Fruit fly (Drosophila melanogaster) whole organism, embryonic: ENCODE measurements around the gene CG7335.

Source experiments
- Abd-B ChIP-seq: fragments of 200-800 bp; sonication (Bioruptor generic); optimal IDR thresholded peaks from 2 replicates; lab custom pipeline; 2018; ENCODE audit warnings: missing biosample characterization, mild to moderate bottlenecking, missing genetic modification characterization, moderate library complexity
- Ada2b ChIP-seq: fragments of 200-800 bp; sonication (Bioruptor generic); IDR thresholded peaks from 2 replicates; pipeline ENCODE4 v1.3.6; 2022; ENCODE audit warnings: missing biosample characterization, missing genetic modification characterization
- Atf3 ChIP-seq: fragments of 200-800 bp; sonication (Bioruptor generic); optimal IDR thresholded peaks from 3 replicates; lab custom pipeline; 2016; ENCODE audit warnings: missing biosample characterization, missing genetic modification characterization
- CG10267 ChIP-seq: fragments of 200-800 bp; sonication (Bioruptor generic); optimal IDR thresholded peaks from 2 replicates; lab custom pipeline; 2018; ENCODE audit warnings: missing biosample characterization, mild to moderate bottlenecking, missing genetic modification characterization, moderate library complexity
- CG11696 ChIP-seq: fragments of 200-800 bp; sonication (Bioruptor generic); IDR thresholded peaks from 2 replicates; pipeline ENCODE4 v1.3.6; 2022; ENCODE audit warnings: missing biosample characterization, missing genetic modification characterization
- CG12236 ChIP-seq: fragments of 200-800 bp; sonication (Bioruptor generic); optimal IDR thresholded peaks from 2 replicates; lab custom pipeline; 2016; ENCODE audit warnings: missing biosample characterization, missing genetic modification characterization
- CG13624 ChIP-seq: fragments of 200-800 bp; sonication (Bioruptor generic); optimal IDR thresholded peaks from 2 replicates; lab custom pipeline; 2016; ENCODE audit warnings: missing biosample characterization, missing genetic modification characterization
- CG14441 ChIP-seq: fragments of 200-800 bp; sonication (Bioruptor generic); IDR thresholded peaks from 2 replicates; pipeline ENCODE4 v1.3.6; 2022; ENCODE audit warnings: missing biosample characterization, missing genetic modification characterization
- CG15269 ChIP-seq: fragments of 200-800 bp; sonication (Bioruptor generic); optimal IDR thresholded peaks from 2 replicates; lab custom pipeline; 2018; ENCODE audit warnings: missing biosample characterization, mild to moderate bottlenecking, missing genetic modification characterization, moderate library complexity
- CG17385 ChIP-seq: fragments of 200-800 bp; sonication (Bioruptor generic); optimal IDR thresholded peaks from 3 replicates; lab custom pipeline; 2018; ENCODE audit warnings: missing biosample characterization, mild to moderate bottlenecking, missing genetic modification characterization
- CG18011 ChIP-seq: fragments of 200-800 bp; sonication (Bioruptor generic); optimal IDR thresholded peaks from 2 replicates; lab custom pipeline; 2017; ENCODE audit warnings: missing biosample characterization, missing genetic modification characterization, mild to moderate bottlenecking, moderate library complexity, missing genotype
- CG32532 ChIP-seq: fragments of 200-800 bp; sonication (Bioruptor generic); IDR thresholded peaks from 2 replicates; pipeline ENCODE4 v1.3.6; 2022; ENCODE audit warnings: missing biosample characterization, missing genetic modification characterization
- CG33213 ChIP-seq: fragments of 200-800 bp; sonication (Bioruptor generic); optimal IDR thresholded peaks from 3 replicates; lab custom pipeline; 2016; ENCODE audit warnings: missing biosample characterization, missing genetic modification characterization
- CG34376 ChIP-seq: fragments of 200-800 bp; sonication (Bioruptor generic); optimal IDR thresholded peaks from 2 replicates; lab custom pipeline; 2018; ENCODE audit warnings: missing biosample characterization, mild to moderate bottlenecking, missing genetic modification characterization
- CG4424 ChIP-seq: fragments of 200-800 bp; sonication (Bioruptor generic); optimal IDR thresholded peaks from 3 replicates; lab custom pipeline; 2016; ENCODE audit warnings: missing biosample characterization, missing genetic modification characterization
- CG4617 ChIP-seq: fragments of 200-800 bp; sonication (Bioruptor generic); optimal IDR thresholded peaks from 3 replicates; lab custom pipeline; 2016; ENCODE audit warnings: missing biosample characterization, missing genetic modification characterization, borderline replicate concordance
- CG4730 ChIP-seq: fragments of 200-800 bp; sonication (Bioruptor generic); IDR thresholded peaks from 2 replicates; pipeline ENCODE4 v1.3.6; 2022; ENCODE audit warnings: missing biosample characterization, missing genetic modification characterization
- CG6272 ChIP-seq: fragments of 200-800 bp; sonication (Bioruptor generic); IDR thresholded peaks from 2 replicates; pipeline ENCODE4 v1.3.6; 2022; ENCODE audit warnings: missing biosample characterization, missing genetic modification characterization
- CG6813 ChIP-seq: fragments of 200-800 bp; sonication (Bioruptor generic); optimal IDR thresholded peaks from 2 replicates; lab custom pipeline; 2017; ENCODE audit warnings: missing biosample characterization, missing genetic modification characterization, mild to moderate bottlenecking, moderate library complexity, missing genetic modification reagents
- Dbx ChIP-seq: fragments of 200-800 bp; sonication (Bioruptor generic); IDR thresholded peaks from 3 replicates; pipeline ENCODE4 v1.3.6; 2022; ENCODE audit warnings: missing biosample characterization, missing genetic modification characterization
- E2f2 ChIP-seq: fragments of 200-800 bp; sonication (Bioruptor generic); IDR thresholded peaks from 2 replicates; pipeline ENCODE4 v1.3.6; 2022; ENCODE audit warnings: missing biosample characterization, missing genetic modification characterization
- Elba2 ChIP-seq: fragments of 200-800 bp; sonication (Bioruptor generic); optimal IDR thresholded peaks from 3 replicates; lab custom pipeline; 2016; ENCODE audit warnings: missing biosample characterization, missing genetic modification characterization
- Gug ChIP-seq: fragments of 200-800 bp; sonication (Bioruptor generic); IDR thresholded peaks from 4 replicates; pipeline ENCODE4 v1.3.6; 2022; ENCODE audit warnings: missing biosample characterization, missing genetic modification characterization
- Hand ChIP-seq: fragments of 200-800 bp; sonication (Bioruptor generic); optimal IDR thresholded peaks from 2 replicates; lab custom pipeline; 2017; ENCODE audit warnings: mild to moderate bottlenecking, missing biosample characterization, missing genetic modification reagents, missing genetic modification characterization
- Lhr ChIP-seq: fragments of 200-800 bp; sonication (Bioruptor generic); optimal IDR thresholded peaks from 3 replicates; lab custom pipeline; 2017; ENCODE audit warnings: mild to moderate bottlenecking, missing biosample characterization, missing genetic modification reagents, missing genetic modification characterization
- Mad ChIP-seq: fragments of 200-800 bp; sonication (Bioruptor generic); optimal IDR thresholded peaks from 2 replicates; lab custom pipeline; 2016; ENCODE audit warnings: missing biosample characterization, missing genetic modification characterization
- Med ChIP-seq: fragments of 200-800 bp; sonication (Bioruptor generic); peaks from one replicate; lab custom pipeline; 2016; ENCODE audit warnings: missing biosample characterization, missing genetic modification characterization, mild to moderate bottlenecking, inconsistent platforms, moderate library complexity
- Mrtf ChIP-seq: fragments of 200-800 bp; sonication (Bioruptor generic); IDR thresholded peaks from 3 replicates; pipeline ENCODE4 v1.3.6; 2022; ENCODE audit warnings: missing biosample characterization, missing genetic modification characterization
- amos ChIP-seq: fragments of 200-800 bp; sonication (Bioruptor generic); IDR thresholded peaks from 2 replicates; pipeline ENCODE4 v1.3.6; 2022; ENCODE audit warnings: missing biosample characterization, missing genetic modification characterization; ENCODE audit not compliant: partially characterized antibody
- az2 ChIP-seq: fragments of 200-800 bp; sonication (Bioruptor generic); optimal IDR thresholded peaks from 3 replicates; lab custom pipeline; 2016; ENCODE audit warnings: missing biosample characterization, missing genetic modification characterization
- cato ChIP-seq: fragments of 200-800 bp; sonication (Bioruptor generic); optimal IDR thresholded peaks from 2 replicates; lab custom pipeline; 2016; ENCODE audit warnings: missing biosample characterization, missing genetic modification characterization, borderline replicate concordance
- cg ChIP-seq: fragments of 200-800 bp; sonication (Bioruptor generic); optimal IDR thresholded peaks from 3 replicates; lab custom pipeline; 2019; ENCODE audit warnings: missing biosample characterization, mild to moderate bottlenecking, missing genetic modification characterization, moderate library complexity
- dysf ChIP-seq: fragments of 200-800 bp; sonication (Bioruptor generic); IDR thresholded peaks from 3 replicates; pipeline ENCODE4 v1.3.6; 2022; ENCODE audit warnings: missing biosample characterization, missing genetic modification characterization
- gcm ChIP-seq: fragments of 200-800 bp; sonication (Bioruptor generic); optimal IDR thresholded peaks from 2 replicates; lab custom pipeline; 2019; ENCODE audit warnings: missing biosample characterization, mild to moderate bottlenecking, missing genetic modification characterization, moderate library complexity
- gcm2 ChIP-seq: fragments of 200-800 bp; sonication (Bioruptor generic); optimal IDR thresholded peaks from 2 replicates; lab custom pipeline; 2016; ENCODE audit warnings: missing biosample characterization, missing genetic modification characterization
- her ChIP-seq: fragments of 200-800 bp; sonication (Bioruptor generic); optimal IDR thresholded peaks from 2 replicates; lab custom pipeline; 2016; ENCODE audit warnings: missing biosample characterization, missing genetic modification characterization
- lbe ChIP-seq: fragments of 200-800 bp; sonication (Bioruptor generic); optimal IDR thresholded peaks from 2 replicates; lab custom pipeline; 2016; ENCODE audit warnings: missing biosample characterization, mild to moderate bottlenecking, missing genetic modification characterization
- maf-S ChIP-seq: fragments of 200-800 bp; sonication (Bioruptor generic); optimal IDR thresholded peaks from 2 replicates; lab custom pipeline; 2016; ENCODE audit warnings: missing biosample characterization, missing genetic modification characterization
- mld ChIP-seq: fragments of 200-800 bp; sonication (Bioruptor generic); IDR thresholded peaks from 3 replicates; pipeline ENCODE4 v1.3.6; 2022; ENCODE audit warnings: missing biosample characterization, missing genetic modification characterization; ENCODE audit not compliant: partially characterized antibody
- nmo ChIP-seq: fragments of 200-800 bp; sonication (Bioruptor generic); optimal IDR thresholded peaks from 2 replicates; lab custom pipeline; 2018; ENCODE audit warnings: missing biosample characterization, mild to moderate bottlenecking, missing genetic modification characterization, moderate library complexity
- nom ChIP-seq: fragments of 200-800 bp; sonication (Bioruptor generic); optimal IDR thresholded peaks from 2 replicates; lab custom pipeline; 2017; ENCODE audit warnings: missing biosample characterization, missing genetic modification characterization, mild to moderate bottlenecking, moderate library complexity, missing genetic modification reagents
- pan ChIP-seq, 4 experiments: fragments of >200 bp in 3 of 4; fragments of 200-800 bp in 1 of 4; sonication (Bioruptor generic) in 1 of 4; optimal IDR thresholded peaks in 3 of 4; IDR thresholded peaks in 1 of 4; 2 replicates each; pipeline versions ENCODE4 v1.3.6 to Lab custom; 2017 to 2022; ENCODE audit warnings: missing biosample characterization in 2 of 4, missing genetic modification characterization in 2 of 4, mixed read lengths in 1 of 4
- phol ChIP-seq: fragments of 200-800 bp; sonication (Bioruptor generic); optimal IDR thresholded peaks from 3 replicates; lab custom pipeline; 2018; ENCODE audit warnings: missing biosample characterization, mild to moderate bottlenecking, missing genetic modification characterization, moderate library complexity
- pzg ChIP-seq: fragments of 200-800 bp; sonication (Bioruptor generic); optimal IDR thresholded peaks from 3 replicates; lab custom pipeline; 2018; ENCODE audit warnings: missing biosample characterization, mild to moderate bottlenecking, missing genetic modification characterization, moderate library complexity
- repo ChIP-seq: fragments of 200-800 bp; sonication (Bioruptor generic); optimal IDR thresholded peaks from 2 replicates; lab custom pipeline; 2016; ENCODE audit warnings: missing biosample characterization, missing genetic modification characterization
- rib ChIP-seq: fragments of 200-800 bp; sonication (Bioruptor generic); IDR thresholded peaks from 2 replicates; pipeline ENCODE4 v1.3.6; 2022; ENCODE audit warnings: missing biosample characterization, missing genetic modification characterization
- tgo ChIP-seq: fragments of 200-800 bp; sonication (Bioruptor generic); IDR thresholded peaks from 3 replicates; pipeline ENCODE4 v1.3.6; 2022; ENCODE audit warnings: missing biosample characterization, missing genetic modification characterization
- unc-4 ChIP-seq: fragments of 200-800 bp; sonication (Bioruptor generic); IDR thresholded peaks from 2 replicates; pipeline ENCODE4 v1.3.6; 2022; ENCODE audit warnings: missing biosample characterization, missing genetic modification characterization; ENCODE audit not compliant: partially characterized antibody
- z ChIP-seq: fragments of 200-800 bp; sonication (Bioruptor generic); IDR thresholded peaks from 3 replicates; pipeline ENCODE4 v1.3.6; 2022; ENCODE audit warnings: missing biosample characterization, missing genetic modification characterization

Gene CG7335

dm6 chr3L:20103777-20104542 is 29.1 kb downstream of the CG7335 start, which contains the start of gene CG14186 (continued):
- TF ChIP-seq maf-S (GFP tag; lab: Kevin White, UChicago) (no peak), CG4617 (GFP tag; lab: Kevin White, UChicago) (no peak), E2f2 (GFP tag; lab: Robert Waterston, UW) (no peak), Dbx (no peak), nmo (GFP tag; lab: Kevin White, UChicago) (no peak), CG4730 (GFP tag; lab: Robert Waterston, UW) (no peak), Lhr (GFP tag; lab: Kevin White, UChicago) (peak; percentile 60), CG17385 (GFP tag; lab: Kevin White, UChicago) (no peak), cg (GFP tag; lab: Kevin White, UChicago) (peak; percentile 78), Mad (no peak), z (GFP tag; lab: Robert Waterston, UW) (no peak), lbe (GFP tag; lab: Kevin White, UChicago) (no peak), CG6272 (GFP tag; lab: Robert Waterston, UW) (no peak), pzg (GFP tag; lab: Kevin White, UChicago) (peak; percentile 26), Abd-B (GFP tag; lab: Kevin White, UChicago) (no peak), CG18011 (no peak), cato (GFP tag; lab: Kevin White, UChicago) (no peak), CG34376 (no peak), CG15269 (tag; lab: Kevin White, UChicago) (no peak), mld (GFP tag; lab: Robert Waterston, UW) (no peak), Atf3 (GFP tag; lab: Kevin White, UChicago) (no peak), unc-4 (GFP tag; lab: Robert Waterston, UW) (no peak), CG4424 (no peak), tgo (GFP tag; lab: Robert Waterston, UW) (no peak), CG6813 (no peak), Hand (no peak), CG33213 (no peak), CG10267 (tag; lab: Kevin White, UChicago) (no peak), Med (GFP tag; lab: Kevin White, UChicago) (peak; percentile 62), Elba2 (no peak), dysf (no peak), Gug (no peak), CG14441 (no peak), phol (tag; lab: Kevin White, UChicago) (no peak), az2 (GFP tag; lab: Kevin White, UChicago) (no peak), her (GFP tag; lab: Kevin White, UChicago) (no peak), CG11696 (GFP tag; lab: Robert Waterston, UW) (no peak), Mrtf (no peak), CG32532 (GFP tag; lab: Robert Waterston, UW) (no peak), repo (GFP tag; lab: Kevin White, UChicago) (no peak), pan (optimal IDR thresholded peaks at IDR 0.05; lab: Kevin White, UChicago) (no peak), pan (GFP tag; optimal IDR thresholded peaks at IDR 0.05 in 1 of 2, IDR thresholded peaks at IDR 0.05 in 1 of 2) (no peak), Ada2b (GFP tag; lab: Robert Waterston, UW) (no peak), amos (peak; percentile 44; the same call in 1 of the 2 replicates), gcm (GFP tag; lab: Kevin White, UChicago) (no peak), gcm2 (GFP tag; lab: Kevin White, UChicago) (no peak), CG12236 (no peak), rib (GFP tag; lab: Robert Waterston, UW) (no peak), nom (no peak), CG13624 (GFP tag; lab: Kevin White, UChicago) (no peak)
